Worm (Caenorhabditis elegans) whole organism, L3 larva: ENCODE data around the gene Y69H2.9.
A peak's percentile ranks its signal among the peaks of the same experiment; 100 is the strongest.

Experiments used
- ZK546.5 ChIP-seq: sonication (generic microtip); optimal IDR thresholded peaks from 2 replicates; lab custom pipeline; 2017; ENCODE audit warnings: missing biosample characterization, missing genetic modification characterization
- ceh-28 ChIP-seq: fragments of 150-350 bp; optimal IDR thresholded peaks from 2 replicates; lab custom pipeline; 2014; ENCODE audit warnings: missing biosample characterization, missing genetic modification reagents, missing genetic modification characterization
- ceh-9 ChIP-seq: sonication (generic microtip); optimal IDR thresholded peaks from 2 replicates; lab custom pipeline; 2018; ENCODE audit warnings: missing biosample characterization, missing genetic modification characterization
- daf-12 ChIP-seq: fragments of 150-350 bp; optimal IDR thresholded peaks from 2 replicates; lab custom pipeline; 2014; ENCODE audit warnings: missing biosample characterization, missing genetic modification reagents, missing genetic modification characterization
- elt-2 ChIP-seq: sonication (generic microtip); optimal IDR thresholded peaks from 2 replicates; lab custom pipeline; 2016; ENCODE audit warnings: missing genetic modification reagents, mild to moderate bottlenecking, missing genetic modification characterization, missing compliant biosample characterization
- elt-3 ChIP-seq, 3 experiments: fragments of 150-350 bp in 1 of 3; sonication (generic microtip) in 2 of 3; optimal IDR thresholded peaks; 2 replicates in 2 of 3; 4 replicates in 1 of 3; lab custom pipeline; 2014 to 2017; ENCODE audit warnings: missing biosample characterization in 3 of 3, missing genetic modification characterization in 3 of 3
- fkh-10 ChIP-seq: sonication (generic microtip); optimal IDR thresholded peaks from 2 replicates; lab custom pipeline; 2017; ENCODE audit warnings: missing biosample characterization, missing genetic modification reagents, missing genetic modification characterization
- fkh-2 ChIP-seq: fragments of 150-350 bp; optimal IDR thresholded peaks from 2 replicates; lab custom pipeline; 2014; ENCODE audit warnings: missing biosample characterization, missing genetic modification reagents, missing genetic modification characterization
- fos-1 ChIP-seq: fragments of 150-350 bp; optimal IDR thresholded peaks from 2 replicates; lab custom pipeline; 2014; ENCODE audit warnings: missing biosample characterization, missing genetic modification characterization
- hmg-11 ChIP-seq: sonication (generic microtip); optimal IDR thresholded peaks from 2 replicates; lab custom pipeline; 2016; ENCODE audit warnings: missing genetic modification characterization, missing compliant biosample characterization
- jun-1 ChIP-seq: fragments of 150-350 bp; optimal IDR thresholded peaks from 2 replicates; lab custom pipeline; 2014; ENCODE audit warnings: missing biosample characterization, missing genetic modification reagents, missing genetic modification characterization
- lin-15B ChIP-seq: fragments of 150-350 bp; optimal IDR thresholded peaks from 2 replicates; lab custom pipeline; 2014; ENCODE audit warnings: missing biosample characterization, missing genetic modification characterization
- lsy-12 ChIP-seq: sonication (generic microtip); optimal IDR thresholded peaks from 2 replicates; lab custom pipeline; 2016; ENCODE audit warnings: mild to moderate bottlenecking, missing genetic modification characterization, missing compliant biosample characterization
- mdl-1 ChIP-seq: fragments of 150-350 bp; optimal IDR thresholded peaks from 2 replicates; lab custom pipeline; 2014; ENCODE audit warnings: missing biosample characterization, missing genetic modification characterization
- mml-1 ChIP-seq: fragments of 150-350 bp; sonication (generic microtip); optimal IDR thresholded peaks from 3 replicates; lab custom pipeline; 2014; ENCODE audit warnings: missing biosample characterization, missing genetic modification characterization
- nhr-11 ChIP-seq: fragments of 150-350 bp; optimal IDR thresholded peaks from 2 replicates; lab custom pipeline; 2014; ENCODE audit warnings: missing biosample characterization, missing genetic modification characterization
- nhr-12 ChIP-seq: fragments of 150-350 bp; optimal IDR thresholded peaks from 2 replicates; lab custom pipeline; 2014; ENCODE audit warnings: missing biosample characterization, missing genetic modification characterization
- nhr-23 ChIP-seq: fragments of 150-350 bp; optimal IDR thresholded peaks from 2 replicates; lab custom pipeline; 2014; ENCODE audit warnings: missing biosample characterization, missing genetic modification reagents, missing genetic modification characterization
- nhr-237 ChIP-seq: fragments of 150-350 bp; optimal IDR thresholded peaks from 2 replicates; lab custom pipeline; 2014; ENCODE audit warnings: missing biosample characterization, missing genetic modification characterization
- nhr-25 ChIP-seq: sonication (generic microtip); optimal IDR thresholded peaks from 2 replicates; lab custom pipeline; 2017; ENCODE audit warnings: missing biosample characterization, missing genetic modification characterization
- nhr-28 ChIP-seq: fragments of 150-350 bp; optimal IDR thresholded peaks from 2 replicates; lab custom pipeline; 2014; ENCODE audit warnings: missing biosample characterization, missing genetic modification characterization
- nhr-67 ChIP-seq: fragments of 150-350 bp; optimal IDR thresholded peaks from 2 replicates; lab custom pipeline; 2014; ENCODE audit warnings: missing biosample characterization, missing genetic modification characterization
- nhr-77 ChIP-seq: fragments of 150-350 bp; optimal IDR thresholded peaks from 2 replicates; lab custom pipeline; 2014; ENCODE audit warnings: missing biosample characterization, missing genetic modification characterization
- skn-1 ChIP-seq: fragments of 150-350 bp; optimal IDR thresholded peaks from 2 replicates; lab custom pipeline; 2014; ENCODE audit warnings: missing biosample characterization, missing genetic modification characterization
- snpc-4 ChIP-seq: fragments of 150-350 bp; optimal IDR thresholded peaks from 2 replicates; lab custom pipeline; 2014; ENCODE audit warnings: missing biosample characterization, missing genetic modification characterization
- unc-39 ChIP-seq: sonication (generic microtip); optimal IDR thresholded peaks from 4 replicates; lab custom pipeline; 2017; ENCODE audit warnings: missing biosample characterization, missing genetic modification characterization
- unc-62 ChIP-seq: fragments of 150-350 bp; sonication (generic microtip); optimal IDR thresholded peaks from 4 replicates; lab custom pipeline; 2014; ENCODE audit warnings: missing biosample characterization, missing genetic modification reagents, missing genetic modification characterization
- ztf-11 ChIP-seq: fragments of 150-350 bp; optimal IDR thresholded peaks from 2 replicates; lab custom pipeline; 2014; ENCODE audit warnings: missing biosample characterization, missing genetic modification characterization
- ztf-4 ChIP-seq: fragments of 150-350 bp; optimal IDR thresholded peaks from 2 replicates; lab custom pipeline; 2014; ENCODE audit warnings: missing biosample characterization, missing genetic modification characterization

Y69H2.9 gene

DNA sequence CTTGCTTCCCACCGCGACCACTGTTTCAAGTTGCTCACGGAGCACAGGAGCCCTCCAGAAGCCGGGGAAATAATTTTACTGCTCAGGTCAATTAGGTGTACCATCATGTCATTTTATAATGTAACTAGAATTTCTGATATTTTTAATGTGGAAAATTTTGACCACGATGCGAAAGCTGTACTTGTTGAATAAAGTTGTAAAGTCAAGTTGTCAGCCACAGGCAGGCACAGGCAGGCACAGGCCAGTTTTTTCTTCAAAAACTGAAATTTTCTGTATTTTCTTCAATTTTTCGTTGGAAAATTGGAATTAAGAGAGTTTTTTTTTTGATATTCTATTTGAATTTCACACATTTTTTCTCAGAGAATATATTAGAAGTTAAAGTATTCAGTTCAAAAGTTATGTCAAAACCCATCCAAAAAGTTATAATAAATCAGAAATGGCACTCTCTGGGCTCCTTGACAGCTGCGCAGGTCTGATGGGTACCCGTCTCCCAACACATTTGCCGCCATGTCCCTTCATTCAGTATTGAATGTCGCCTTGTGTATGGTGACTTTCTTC lies 4.8 kb downstream of the Y69H2.9 start, which contains the start of gene Y17D7C.1:
Gene Y17D7C.1 (plus strand): TSS at position 508 of the 558 bp plus-strand sequence.
- TF ChIP-seq nhr-28 (tag; lab: Kevin White, UChicago), result no peak
- no peak for TF ChIP-seq skn-1
- TF ChIP-seq jun-1 (tag; lab: Kevin White, UChicago), result no peak
- no peak for TF ChIP-seq mml-1 (tag; lab: Kevin White, UChicago)
- TF ChIP-seq daf-12, result no peak
- TF ChIP-seq mdl-1 (tag; lab: Kevin White, UChicago), result no peak
- TF ChIP-seq nhr-77, result no peak
- TF ChIP-seq ceh-9 (tag; lab: Kevin White, UChicago), result no peak
- TF ChIP-seq unc-39 (tag; lab: Kevin White, UChicago), result no peak
- TF ChIP-seq unc-62 (GFP tag; lab: Kevin White, UChicago), result no peak
- no peak for TF ChIP-seq nhr-25 (tag; lab: Kevin White, UChicago)
- TF ChIP-seq snpc-4 (tag; lab: Kevin White, UChicago), result no peak
- TF ChIP-seq nhr-12 (tag; lab: Kevin White, UChicago), result no peak

ce11 chrV:18708015-18708414 lies 6.7 kb downstream of the Y69H2.9 start:
- no peak for TF ChIP-seq ceh-9 (tag; lab: Kevin White, UChicago)
- no peak for TF ChIP-seq lin-15B (tag; lab: Kevin White, UChicago)
- TF ChIP-seq fos-1 (tag; lab: Kevin White, UChicago), result no peak
- no peak for TF ChIP-seq nhr-77
- TF ChIP-seq elt-3 (tag; optimal IDR thresholded peaks at IDR 0.05; lab: Kevin White, UChicago), result no peak
- no peak for TF ChIP-seq mml-1 (tag; lab: Kevin White, UChicago)
- TF ChIP-seq, all 47 proteins: peak for 0

- TF ChIP-seq jun-1 (tag; lab: Kevin White, UChicago), result no peak
- TF ChIP-seq unc-62 (GFP tag; lab: Kevin White, UChicago), result no peak
- TF ChIP-seq nhr-11 (tag; lab: Kevin White, UChicago), result no peak
- no peak for TF ChIP-seq lin-15B (tag; lab: Kevin White, UChicago)
- no peak for TF ChIP-seq nhr-23 (tag; lab: Kevin White, UChicago)
Observed at ce11 chrV:18709203-18709860, 8.0 kb downstream of the Y69H2.9 start, which contains the start of gene Y17D7C.6. Gene Y17D7C.6 (plus strand): TSS chrV:18709810.

ce11 chrV:18710045-18710490 lies 8.7 kb downstream of the Y69H2.9 start:
- TF ChIP-seq ZK546.5 (tag; lab: Kevin White, UChicago) (no peak), snpc-4 (tag; lab: Kevin White, UChicago) (peak; percentile 27), nhr-67 (tag; lab: Kevin White, UChicago) (no peak), hmg-11 (peak; percentile 19), nhr-25 (tag; lab: Kevin White, UChicago) (no peak), ceh-28 (tag; lab: Kevin White, UChicago) (no peak), lin-15B (tag; lab: Kevin White, UChicago) (no peak), nhr-77 (no peak), ceh-9 (tag; lab: Kevin White, UChicago) (no peak), ztf-4 (tag; lab: Kevin White, UChicago) (no peak), fkh-10 (GFP tag; lab: Kevin White, UChicago) (no peak), lsy-12 (tag; lab: Kevin White, UChicago) (no peak), jun-1 (tag; lab: Kevin White, UChicago) (no peak)

DNA sequence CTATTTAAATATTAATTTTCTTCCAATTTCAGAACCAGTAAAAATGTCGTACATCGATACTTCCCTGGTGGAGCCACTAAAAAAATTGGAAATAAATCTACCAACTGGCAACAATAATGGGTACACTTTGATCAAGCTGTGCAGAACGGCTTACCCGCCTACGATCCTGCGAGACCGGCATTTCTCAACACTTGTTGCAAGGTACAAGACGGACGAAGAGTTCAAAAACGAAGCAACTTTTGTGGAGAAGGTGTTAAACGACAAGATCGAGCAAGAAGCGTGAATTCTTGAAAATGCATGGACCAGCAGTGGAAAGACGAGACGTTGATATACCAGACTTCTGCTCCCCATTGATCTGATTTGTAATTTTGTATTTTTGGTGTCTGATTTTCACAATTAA lies 10.0 kb downstream of the Y69H2.9 start:
- no peak for TF ChIP-seq nhr-237 (tag; lab: Kevin White, UChicago)
- no peak for TF ChIP-seq snpc-4 (tag; lab: Kevin White, UChicago)
- TF ChIP-seq ceh-28 (tag; lab: Kevin White, UChicago), result no peak
- TF ChIP-seq ceh-9 (tag; lab: Kevin White, UChicago), result no peak
- no peak for TF ChIP-seq fkh-10 (GFP tag; lab: Kevin White, UChicago)
- no peak for TF ChIP-seq hmg-11
- no peak for TF ChIP-seq elt-2
- no peak for TF ChIP-seq unc-62 (GFP tag; lab: Kevin White, UChicago)
- TF ChIP-seq, all 47 proteins: peak for 0

ce11 chrV:18712118-18712517 lies 10.8 kb downstream of the Y69H2.9 start:
- peak; percentile 10 for TF ChIP-seq fkh-2 (tag; lab: Kevin White, UChicago)
- no peak for TF ChIP-seq ztf-11 (tag; lab: Kevin White, UChicago)
